Fruit fly (Drosophila melanogaster) whole organism, pupa: ENCODE data around the gene Nup43.

Source experiments
- CG10348 ChIP-seq: fragments of 200-800 bp; sonication (Bioruptor generic); IDR thresholded peaks from 2 replicates; pipeline ENCODE4 v1.3.6; 2022; ENCODE audit warnings: missing biosample characterization, missing genetic modification characterization
- CG12605 ChIP-seq: fragments of 200-800 bp; sonication (Bioruptor generic); IDR thresholded peaks from 2 replicates; pipeline ENCODE4 v1.3.6; 2022; ENCODE audit warnings: missing biosample characterization, missing genetic modification characterization
- CG13204 ChIP-seq: fragments of 200-800 bp; sonication (Bioruptor generic); optimal IDR thresholded peaks from 2 replicates; lab custom pipeline; 2018; ENCODE audit warnings: missing biosample characterization, mild to moderate bottlenecking, missing genetic modification characterization, moderate library complexity
- CG14655 ChIP-seq: fragments of 200-800 bp; sonication (Bioruptor generic); optimal IDR thresholded peaks from 3 replicates; lab custom pipeline; 2017; ENCODE audit warnings: mild to moderate bottlenecking, missing biosample characterization, missing genetic modification reagents, missing genetic modification characterization
- CG15710 ChIP-seq: fragments of 200-800 bp; sonication (Bioruptor generic); optimal IDR thresholded peaks from 2 replicates; lab custom pipeline; 2018; ENCODE audit warnings: missing biosample characterization, mild to moderate bottlenecking, missing genetic modification characterization, moderate library complexity
- CG17806 ChIP-seq: fragments of 200-800 bp; sonication (Bioruptor generic); optimal IDR thresholded peaks from 2 replicates; lab custom pipeline; 2018; ENCODE audit warnings: missing biosample characterization, mild to moderate bottlenecking, missing genetic modification characterization, moderate library complexity
- CG32121 ChIP-seq: fragments of 200-800 bp; sonication (Bioruptor generic); IDR thresholded peaks from 2 replicates; pipeline ENCODE4 v1.3.6; 2022; ENCODE audit warnings: missing biosample characterization, missing genetic modification characterization
- CG34367 ChIP-seq: fragments of 200-800 bp; sonication (Bioruptor generic); optimal IDR thresholded peaks from 2 replicates; lab custom pipeline; 2018; ENCODE audit warnings: missing biosample characterization, mild to moderate bottlenecking, missing genetic modification characterization
- CG4496 ChIP-seq: fragments of 200-800 bp; sonication (Bioruptor generic); IDR thresholded peaks from 3 replicates; pipeline ENCODE4 v1.3.6; 2022; ENCODE audit warnings: missing biosample characterization, missing genetic modification characterization
- CG8159 ChIP-seq: fragments of 200-800 bp; sonication (Bioruptor generic); optimal IDR thresholded peaks from 3 replicates; lab custom pipeline; 2018; ENCODE audit warnings: missing biosample characterization, mild to moderate bottlenecking, missing genetic modification characterization, moderate library complexity
- CG8301 ChIP-seq: fragments of 200-800 bp; sonication (Bioruptor generic); optimal IDR thresholded peaks from 2 replicates; lab custom pipeline; 2018; ENCODE audit warnings: missing biosample characterization, mild to moderate bottlenecking, missing genetic modification characterization
- CG9948 ChIP-seq: fragments of 200-800 bp; sonication (Bioruptor generic); optimal IDR thresholded peaks from 2 replicates; lab custom pipeline; 2018; ENCODE audit warnings: missing biosample characterization, mild to moderate bottlenecking, missing genetic modification characterization, moderate library complexity
- D1 ChIP-seq: fragments of 200-800 bp; sonication (Bioruptor generic); optimal IDR thresholded peaks from 2 replicates; lab custom pipeline; 2018; ENCODE audit warnings: missing biosample characterization, mild to moderate bottlenecking, missing genetic modification characterization, moderate library complexity
- EcR ChIP-seq: fragments of 200-800 bp; sonication (Bioruptor generic); optimal IDR thresholded peaks from 3 replicates; lab custom pipeline; 2019; ENCODE audit warnings: missing biosample characterization, missing genetic modification characterization, mild to moderate bottlenecking, moderate library complexity, missing genetic modification reagents
- Ets98B ChIP-seq: fragments of 200-800 bp; sonication (Bioruptor generic); IDR thresholded peaks from 2 replicates; pipeline ENCODE4 v1.3.6; 2022; ENCODE audit warnings: missing biosample characterization, missing genetic modification characterization
- Pif1A ChIP-seq: fragments of 200-800 bp; sonication (Bioruptor generic); optimal IDR thresholded peaks from 3 replicates; lab custom pipeline; 2016; ENCODE audit warnings: missing biosample characterization, missing genetic modification characterization
- Pif1B ChIP-seq: fragments of 200-800 bp; sonication (Bioruptor generic); optimal IDR thresholded peaks from 3 replicates; lab custom pipeline; 2016; ENCODE audit warnings: missing biosample characterization, missing genetic modification characterization
- Snoo ChIP-seq: fragments of 200-800 bp; sonication (Bioruptor generic); optimal IDR thresholded peaks from 3 replicates; lab custom pipeline; 2017; ENCODE audit warnings: missing biosample characterization, mild to moderate bottlenecking, missing genetic modification characterization, inconsistent platforms
- fd96Ca ChIP-seq: fragments of 200-800 bp; sonication (Bioruptor generic); IDR thresholded peaks from 3 replicates; pipeline ENCODE4 v1.3.6; 2022; ENCODE audit warnings: missing biosample characterization, missing genetic modification characterization
- gl ChIP-seq: fragments of 200-800 bp; sonication (Bioruptor generic); optimal IDR thresholded peaks from 2 replicates; lab custom pipeline; 2018; ENCODE audit warnings: missing biosample characterization, mild to moderate bottlenecking, missing genetic modification characterization
- rn ChIP-seq: fragments of 200-800 bp; sonication (Bioruptor generic); IDR thresholded peaks from 2 replicates; pipeline ENCODE4 v1.3.6; 2022; ENCODE audit warnings: missing biosample characterization, missing genetic modification characterization

The Nup43 gene

dm6 chr3R:18399698-18400020 lies 33.2 kb downstream of the Nup43 start:
- TF ChIP-seq CG4496 (GFP tag; lab: Robert Waterston, UW) (0 out of 3 replicates have a peak, but pooled peaks have one; percentile 21), rn (GFP tag; lab: Robert Waterston, UW) (no peak), Pif1A (GFP tag; lab: Kevin White, UChicago) (no peak), CG15710 (tag; lab: Kevin White, UChicago) (no peak), CG34367 (tag; lab: Kevin White, UChicago) (no peak), CG14655 (GFP tag; lab: Kevin White, UChicago) (no peak)
- TF ChIP-seq, all 21 proteins: peak for 1

DNA sequence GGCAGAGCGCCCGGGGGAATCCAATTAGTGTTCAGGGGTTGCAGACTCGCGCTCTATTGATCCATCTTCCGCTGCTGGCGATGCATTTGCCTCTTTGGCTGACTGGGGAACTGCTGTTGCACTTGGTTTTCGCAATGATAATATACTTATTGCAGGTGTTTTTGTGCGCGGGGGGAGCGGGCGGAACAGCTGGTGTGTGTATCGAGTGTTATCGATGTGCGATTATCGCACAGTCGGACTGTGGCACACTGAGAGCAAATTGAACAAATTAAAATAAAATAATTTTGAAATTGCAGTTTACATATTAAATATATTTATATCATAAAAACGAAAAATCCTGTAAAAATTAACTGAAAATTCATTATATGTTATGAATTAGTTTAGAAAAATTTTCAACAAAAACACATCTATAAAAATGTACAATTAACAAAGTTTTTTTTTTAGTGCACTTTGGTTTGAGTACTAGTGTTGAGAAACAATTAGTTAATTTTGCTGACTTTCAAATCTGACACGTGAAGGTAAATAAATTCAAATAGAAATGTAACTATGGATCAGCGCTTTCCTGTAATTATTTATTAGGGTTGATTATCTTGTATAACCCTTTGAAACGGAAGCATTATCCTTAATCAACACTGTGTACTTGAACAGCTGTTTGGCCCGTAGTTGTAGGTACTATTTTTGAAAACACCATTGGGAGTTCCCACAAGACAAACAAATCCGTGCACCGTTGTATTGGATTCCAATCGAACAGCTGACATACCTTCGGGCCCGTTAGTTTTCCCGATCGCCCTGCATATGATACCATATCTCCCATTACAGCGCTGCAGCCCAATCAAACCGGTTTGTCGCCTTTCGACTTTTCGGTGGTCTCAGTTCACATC lies 36.4 kb downstream of the Nup43 start, which contains the start of the genes Wdr37 and koko:
Gene Wdr37 (minus strand): TSS at position 168 of the 881 bp plus-strand sequence.
Gene koko (plus strand): TSS at position 478 of the 881 bp plus-strand sequence.
- TF ChIP-seq CG14655 (GFP tag; lab: Kevin White, UChicago) (peak; percentile 94), Pif1B (peak; percentile 91), CG17806 (peak; percentile 97), CG8301 (tag; lab: Kevin White, UChicago) (peak; percentile 92), CG34367 (tag; lab: Kevin White, UChicago) (peak; percentile 92), CG9948 (tag; lab: Kevin White, UChicago) (peak; percentile 96), CG32121 (GFP tag; lab: Robert Waterston, UW) (peak; percentile 98), Pif1A (GFP tag; lab: Kevin White, UChicago) (peak; percentile 84), Ets98B (GFP tag; lab: Robert Waterston, UW) (peak; percentile 94), rn (GFP tag; lab: Robert Waterston, UW) (peak; percentile 95), CG4496 (GFP tag; lab: Robert Waterston, UW) (peak; percentile 94), CG12605 (GFP tag; lab: Robert Waterston, UW) (peak; percentile 98), EcR (GFP tag; lab: Kevin White, UChicago) (peak; percentile 18), D1 (tag; lab: Kevin White, UChicago) (no peak), CG8159 (tag; lab: Kevin White, UChicago) (peak; percentile 98), fd96Ca (GFP tag; lab: Robert Waterston, UW) (peak; percentile 92), gl (tag; lab: Kevin White, UChicago) (peak; percentile 62), CG13204 (no peak), CG10348 (GFP tag; lab: Robert Waterston, UW) (peak; percentile 85), Snoo (tag; lab: Kevin White, UChicago) (peak; percentile 94), CG15710 (tag; lab: Kevin White, UChicago) (peak; percentile 98)

- peak; percentile 2 for TF ChIP-seq gl (tag; lab: Kevin White, UChicago)
- TF ChIP-seq Pif1B = peak; percentile 63
- TF ChIP-seq CG13204 = no peak
- TF ChIP-seq fd96Ca (GFP tag; lab: Robert Waterston, UW) = peak; percentile 40; the same call in 1 of the 3 replicates
- TF ChIP-seq CG32121 (GFP tag; lab: Robert Waterston, UW) = peak; percentile 66; the same call in 1 of the 2 replicates
- no peak for TF ChIP-seq rn (GFP tag; lab: Robert Waterston, UW)
- peak; percentile 54 for TF ChIP-seq CG17806
- TF ChIP-seq CG34367 (tag; lab: Kevin White, UChicago) = peak; percentile 17
- no peak for TF ChIP-seq Pif1A (GFP tag; lab: Kevin White, UChicago)
- TF ChIP-seq CG8159 (tag; lab: Kevin White, UChicago) = peak; percentile 52
- TF ChIP-seq CG12605 (GFP tag; lab: Robert Waterston, UW) = no peak
- TF ChIP-seq CG14655 (GFP tag; lab: Kevin White, UChicago) = no peak
- peak; percentile 7 for TF ChIP-seq CG9948 (tag; lab: Kevin White, UChicago)
- TF ChIP-seq CG4496 (GFP tag; lab: Robert Waterston, UW) = peak; percentile 68
- TF ChIP-seq CG10348 (GFP tag; lab: Robert Waterston, UW) = no peak
- TF ChIP-seq CG8301 (tag; lab: Kevin White, UChicago) = peak; percentile 28
- TF ChIP-seq EcR (GFP tag; lab: Kevin White, UChicago) = no peak
- no peak for TF ChIP-seq D1 (tag; lab: Kevin White, UChicago)
- TF ChIP-seq Snoo (tag; lab: Kevin White, UChicago) = peak; percentile 63
- TF ChIP-seq Ets98B (GFP tag; lab: Robert Waterston, UW) = peak; percentile 58; the same call in 1 of the 2 replicates
- TF ChIP-seq CG15710 (tag; lab: Kevin White, UChicago) = peak; percentile 62
These were observed 38.3 kb downstream of the Nup43 start, which contains the start of gene CG7685 for dm6 chr3R:18404713-18405112. TSS of gene CG7685 (plus strand) at chr3R:18404940.

DNA sequence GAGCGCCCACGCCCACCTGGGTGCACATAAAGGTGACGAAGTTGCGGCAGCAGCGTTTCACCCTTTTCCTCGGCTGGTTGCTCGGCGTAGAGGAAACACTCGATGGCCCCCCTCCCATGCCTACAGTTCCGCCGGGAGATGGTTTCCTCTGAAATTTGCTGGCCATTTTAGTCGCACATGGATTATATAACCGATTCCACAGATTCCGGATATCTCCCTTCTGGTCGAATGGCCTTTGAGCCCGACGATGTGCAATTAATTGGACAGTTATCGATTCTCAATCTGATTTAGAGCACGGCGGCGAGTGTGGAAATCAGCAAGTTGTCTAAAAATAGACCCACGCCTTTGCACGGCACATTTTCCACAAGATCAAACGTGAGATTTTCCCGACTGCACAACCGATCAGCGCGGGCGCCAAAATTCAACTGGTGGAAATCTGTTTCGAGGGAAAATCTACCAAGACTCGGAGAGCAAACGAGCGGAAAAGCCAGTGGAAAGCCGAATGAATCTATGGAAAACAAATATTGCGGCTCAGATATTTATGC lies 44.8 kb downstream of the Nup43 start, which contains the start of gene CG10864:
Gene CG10864 (minus strand): TSS at position 427 of the 545 bp plus-strand sequence.
- no peak for TF ChIP-seq Ets98B (GFP tag; lab: Robert Waterston, UW)
- no peak for TF ChIP-seq CG14655 (GFP tag; lab: Kevin White, UChicago)
- TF ChIP-seq CG15710 (tag; lab: Kevin White, UChicago) = no peak
- no peak for TF ChIP-seq CG8159 (tag; lab: Kevin White, UChicago)
- no peak for TF ChIP-seq CG12605 (GFP tag; lab: Robert Waterston, UW)
- TF ChIP-seq CG13204 = no peak
- no peak for TF ChIP-seq Pif1B
- no peak for TF ChIP-seq fd96Ca (GFP tag; lab: Robert Waterston, UW)
- TF ChIP-seq Snoo (tag; lab: Kevin White, UChicago) = no peak
- TF ChIP-seq rn (GFP tag; lab: Robert Waterston, UW) = no peak
- TF ChIP-seq gl (tag; lab: Kevin White, UChicago) = no peak
- no peak for TF ChIP-seq EcR (GFP tag; lab: Kevin White, UChicago)
